Worm (Caenorhabditis elegans): Measurements from ENCODE around the gene oat-1.

oat-1 gene

ce11 chrIV:8512679-8513078 is 40.3 kb upstream of the oat-1 start, which contains the start of gene C09G4.4:
Gene C09G4.4 (plus strand): TSS chrIV:8512979.
- TF ChIP-seq elt-1 (tag; optimal IDR thresholded peaks at IDR 0.05) (no peak), lin-11 (tag; optimal IDR thresholded peaks at IDR 0.05) (no peak), zag-1 (tag; optimal IDR thresholded peaks at IDR 0.05) (no peak), lin-13 (GFP tag; optimal IDR thresholded peaks at IDR 0.05) (no peak), ZK546.5 (tag; optimal IDR thresholded peaks at IDR 0.05) (no peak), unc-55 (GFP tag; optimal IDR thresholded peaks at IDR 0.05) (no peak)

- TF ChIP-seq aly-2 (tag; optimal IDR thresholded peaks at IDR 0.05) (no peak), blmp-1 (tag; optimal IDR thresholded peaks at IDR 0.05; ENCODE audit: insufficient read depth) (no peak), gmeb-1 (tag; optimal IDR thresholded peaks at IDR 0.05) (peak; percentile 82), ceh-16 (tag; optimal IDR thresholded peaks at IDR 0.05) (no peak), ztf-11 (tag; optimal IDR thresholded peaks at IDR 0.05) (no peak), sma-9 (GFP tag; optimal IDR thresholded peaks at IDR 0.05) (no peak), sma-9 (tag; optimal IDR thresholded peaks at IDR 0.05) (no peak), C34F6.9 (tag; optimal IDR thresholded peaks at IDR 0.05) (peak; percentile 45), lin-13 (GFP tag; optimal IDR thresholded peaks at IDR 0.05) (peak; percentile 48), elt-1 (tag; optimal IDR thresholded peaks at IDR 0.05) (no peak), ama-1 (optimal IDR thresholded peaks at IDR 0.05) (no peak), skn-1 (tag; optimal IDR thresholded peaks at IDR 0.05) (no peak), unc-39 (tag; optimal IDR thresholded peaks at IDR 0.05) (no peak), R02D3.7 (tag; optimal IDR thresholded peaks at IDR 0.05) (no peak), ceh-82 (tag; optimal IDR thresholded peaks at IDR 0.05) (no peak), mdl-1 (tag; optimal IDR thresholded peaks at IDR 0.05) (no peak), egl-27 (tag; optimal IDR thresholded peaks at IDR 0.05) (no peak), unc-55 (GFP tag; optimal IDR thresholded peaks at IDR 0.05) (peak; percentile 67), fos-1 (tag; optimal IDR thresholded peaks at IDR 0.05) (peak; percentile 14), sma-3 (GFP tag; optimal IDR thresholded peaks at IDR 0.05) (peak; percentile 2), nhr-237 (tag; optimal IDR thresholded peaks at IDR 0.05) (no peak), ztf-4 (tag; optimal IDR thresholded peaks at IDR 0.05) (no peak), crh-2 (tag; optimal IDR thresholded peaks at IDR 0.05) (peak; percentile 33), ZK546.5 (tag; optimal IDR thresholded peaks at IDR 0.05) (no peak), lin-39 (tag; optimal IDR thresholded peaks at IDR 0.05) (no peak), nhr-25 (tag; optimal IDR thresholded peaks at IDR 0.05) (no peak), peb-1 (tag; optimal IDR thresholded peaks at IDR 0.05) (no peak), sem-4 (tag; optimal IDR thresholded peaks at IDR 0.05) (no peak), ztf-1 (GFP tag; conservative IDR thresholded peaks at IDR 0.05) (no peak), lsy-2 (tag; optimal IDR thresholded peaks at IDR 0.05) (peak in 1 of 2 experiments; percentile 70), dmd-4 (tag; optimal IDR thresholded peaks at IDR 0.05) (no peak), snpc-4 (tag; optimal IDR thresholded peaks at IDR 0.05) (peak; percentile 17), nhr-23 (tag; optimal IDR thresholded peaks at IDR 0.05) (no peak), nhr-10 (tag; optimal IDR thresholded peaks at IDR 0.05) (no peak), mbf-1 (tag; optimal IDR thresholded peaks at IDR 0.05) (no peak), nhr-6 (tag; optimal IDR thresholded peaks at IDR 0.05) (no peak), unc-62 (GFP tag; optimal IDR thresholded peaks at IDR 0.05) (no peak), zag-1 (tag; optimal IDR thresholded peaks at IDR 0.05) (no peak), mab-5 (tag; optimal IDR thresholded peaks at IDR 0.05) (no peak), nhr-21 (tag; optimal IDR thresholded peaks at IDR 0.05) (no peak), F13H6.1 (tag; optimal IDR thresholded peaks at IDR 0.05) (no peak), nhr-12 (tag; optimal IDR thresholded peaks at IDR 0.05) (no peak), Y55F3AM.14 (GFP tag; optimal IDR thresholded peaks at IDR 0.05) (no peak), alr-1 (tag; optimal IDR thresholded peaks at IDR 0.05) (no peak), elt-3 (tag; optimal IDR thresholded peaks at IDR 0.05) (no peak), nhr-11 (tag; optimal IDR thresholded peaks at IDR 0.05) (no peak), nhr-129 (tag; optimal IDR thresholded peaks at IDR 0.05) (peak; percentile 17), lin-11 (tag; optimal IDR thresholded peaks at IDR 0.05) (no peak), nhr-77 (tag; optimal IDR thresholded peaks at IDR 0.05) (no peak)
These were observed 38.7 kb upstream of the oat-1 start, which contains the start of gene mes-6 for ce11 chrIV:8511056-8511455. Gene mes-6 (plus strand): TSS chrIV:8511284.
